Worm (Caenorhabditis elegans) whole organism, L2 larva: ENCODE results near the gene F43G6.4.
A peak's percentile ranks its signal among the peaks of the same experiment; 100 is the strongest.

Experiments
- F13H6.1 ChIP-seq: sonication (generic microtip); optimal IDR thresholded peaks from 2 replicates; lab custom pipeline; 2016; ENCODE audit warnings: missing genetic modification characterization, missing compliant biosample characterization
- R02D3.7 ChIP-seq: fragments of 150-350 bp; optimal IDR thresholded peaks from 2 replicates; lab custom pipeline; 2014; ENCODE audit warnings: missing biosample characterization, missing genetic modification characterization
- Y55F3AM.14 ChIP-seq: fragments of 200-800 bp; sonication (Bioruptor generic); optimal IDR thresholded peaks from 2 replicates; lab custom pipeline; 2018; ENCODE audit warnings: mild to moderate bottlenecking, missing genetic modification characterization, missing compliant biosample characterization
- ZK546.5 ChIP-seq: sonication (generic microtip); optimal IDR thresholded peaks from 2 replicates; lab custom pipeline; 2017; ENCODE audit warnings: missing biosample characterization, missing genetic modification characterization
- alr-1 ChIP-seq: fragments of 150-350 bp; optimal IDR thresholded peaks from 2 replicates; lab custom pipeline; 2014; ENCODE audit warnings: missing biosample characterization, missing genetic modification characterization
- aly-2 ChIP-seq: fragments of 150-350 bp; optimal IDR thresholded peaks from 2 replicates; lab custom pipeline; 2014; ENCODE audit warnings: missing biosample characterization, missing genetic modification characterization
- ama-1 ChIP-seq: fragments of 150-350 bp; optimal IDR thresholded peaks from 2 replicates; lab custom pipeline; 2018; ENCODE audit warnings: inconsistent platforms
- blmp-1 ChIP-seq: sonication (generic microtip); optimal IDR thresholded peaks from 2 replicates; lab custom pipeline; 2017; ENCODE audit warnings: missing genetic modification characterization, mild to moderate bottlenecking, missing compliant biosample characterization, antibody characterized with exemption, moderate library complexity; ENCODE audit not compliant: insufficient read depth
- ceh-82 ChIP-seq: fragments of 150-350 bp; optimal IDR thresholded peaks from 2 replicates; lab custom pipeline; 2014; ENCODE audit warnings: missing biosample characterization, missing genetic modification characterization
- dmd-4 ChIP-seq: sonication (generic microtip); optimal IDR thresholded peaks from 2 replicates; lab custom pipeline; 2017; ENCODE audit warnings: missing biosample characterization, missing genetic modification characterization
- egl-27 ChIP-seq: sonication (generic microtip); optimal IDR thresholded peaks from 3 replicates; lab custom pipeline; 2017; ENCODE audit warnings: missing biosample characterization, missing genetic modification reagents, missing genetic modification characterization
- elt-1 ChIP-seq: fragments of 150-350 bp; optimal IDR thresholded peaks from 2 replicates; lab custom pipeline; 2014; ENCODE audit warnings: missing biosample characterization, missing genetic modification characterization
- elt-3 ChIP-seq: sonication (generic microtip); optimal IDR thresholded peaks from 2 replicates; lab custom pipeline; 2017; ENCODE audit warnings: missing biosample characterization, missing genetic modification characterization
- fos-1 ChIP-seq: fragments of 150-350 bp; optimal IDR thresholded peaks from 2 replicates; lab custom pipeline; 2014; ENCODE audit warnings: missing biosample characterization, missing genetic modification characterization
- gmeb-1 ChIP-seq: fragments of 150-350 bp; optimal IDR thresholded peaks from 2 replicates; lab custom pipeline; 2014; ENCODE audit warnings: missing biosample characterization, missing genetic modification characterization
- lin-11 ChIP-seq: fragments of 150-350 bp; sonication (generic microtip); optimal IDR thresholded peaks from 2 replicates; lab custom pipeline; 2014; ENCODE audit warnings: missing biosample characterization, missing genetic modification characterization, inconsistent platforms, mixed read lengths
- lin-13 ChIP-seq: fragments of 150-350 bp; optimal IDR thresholded peaks from 2 replicates; lab custom pipeline; 2014; ENCODE audit warnings: missing biosample characterization, missing genetic modification reagents, missing genetic modification characterization
- mab-5 ChIP-seq: fragments of 150-350 bp; optimal IDR thresholded peaks from 2 replicates; lab custom pipeline; 2014; ENCODE audit warnings: missing biosample characterization, missing genetic modification characterization
- mbf-1 ChIP-seq: sonication (generic microtip); optimal IDR thresholded peaks from 2 replicates; lab custom pipeline; 2017; ENCODE audit warnings: missing biosample characterization, missing genetic modification characterization
- mdl-1 ChIP-seq, 2 experiments: fragments of 150-350 bp in 1 of 2; sonication (generic microtip) in 1 of 2; optimal IDR thresholded peaks; 2 replicates each; lab custom pipeline; 2017; ENCODE audit warnings: missing biosample characterization in 2 of 2, missing genetic modification characterization in 2 of 2
- nhr-11 ChIP-seq: fragments of 150-350 bp; optimal IDR thresholded peaks from 2 replicates; lab custom pipeline; 2014; ENCODE audit warnings: missing biosample characterization, missing genetic modification characterization
- nhr-129 ChIP-seq: fragments of 150-350 bp; optimal IDR thresholded peaks from 2 replicates; lab custom pipeline; 2014; ENCODE audit warnings: missing biosample characterization, missing genetic modification characterization
- nhr-21 ChIP-seq: fragments of 150-350 bp; optimal IDR thresholded peaks from 2 replicates; lab custom pipeline; 2014; ENCODE audit warnings: missing biosample characterization, missing genetic modification characterization
- nhr-23 ChIP-seq: fragments of 150-350 bp; optimal IDR thresholded peaks from 2 replicates; lab custom pipeline; 2014; ENCODE audit warnings: missing biosample characterization, missing genetic modification reagents, missing genetic modification characterization
- nhr-25 ChIP-seq: fragments of 150-350 bp; sonication (generic microtip); optimal IDR thresholded peaks from 3 replicates; lab custom pipeline; 2014; ENCODE audit warnings: missing biosample characterization, missing genetic modification characterization
- nhr-6 ChIP-seq: fragments of 150-350 bp; optimal IDR thresholded peaks from 2 replicates; lab custom pipeline; 2014; ENCODE audit warnings: missing biosample characterization, missing genetic modification characterization
- nhr-77 ChIP-seq: fragments of 150-350 bp; optimal IDR thresholded peaks from 2 replicates; lab custom pipeline; 2014; ENCODE audit warnings: missing biosample characterization, missing genetic modification characterization
- skn-1 ChIP-seq: sonication (generic microtip); optimal IDR thresholded peaks from 2 replicates; lab custom pipeline; 2017; ENCODE audit warnings: missing biosample characterization, missing genetic modification characterization
- sma-3 ChIP-seq: sonication (generic microtip); optimal IDR thresholded peaks from 2 replicates; lab custom pipeline; 2016; ENCODE audit warnings: missing genetic modification reagents, missing genetic modification characterization, missing compliant biosample characterization
- sma-9 ChIP-seq, 2 experiments: fragments of 150-350 bp in 1 of 2; sonication (generic microtip) in 1 of 2; optimal IDR thresholded peaks; 2 replicates each; lab custom pipeline; 2014 to 2016; ENCODE audit warnings: missing genetic modification characterization in 2 of 2, mild to moderate bottlenecking in 1 of 2, missing biosample characterization in 1 of 2, missing compliant biosample characterization in 1 of 2, missing genetic modification reagents in 1 of 2, moderate library complexity in 1 of 2
- snpc-4 ChIP-seq: fragments of 150-350 bp; optimal IDR thresholded peaks from 2 replicates; lab custom pipeline; 2014; ENCODE audit warnings: missing biosample characterization, missing genetic modification characterization
- unc-39 ChIP-seq: fragments of 150-350 bp; optimal IDR thresholded peaks from 2 replicates; lab custom pipeline; 2014; ENCODE audit warnings: missing biosample characterization, missing genetic modification characterization
- unc-62 ChIP-seq: fragments of 150-350 bp; optimal IDR thresholded peaks from 2 replicates; lab custom pipeline; 2014; ENCODE audit warnings: missing biosample characterization, missing genetic modification reagents, missing genetic modification characterization
- zag-1 ChIP-seq: fragments of 150-350 bp; optimal IDR thresholded peaks from 2 replicates; lab custom pipeline; 2014; ENCODE audit warnings: missing biosample characterization, missing genetic modification characterization
- ztf-1 ChIP-seq: fragments of 200-800 bp; sonication (Bioruptor generic); conservative IDR thresholded peaks from 2 replicates; pipeline ENCODE4 v1.3.6; 2022; ENCODE audit warnings: missing genetic modification characterization, missing compliant biosample characterization
- ztf-11 ChIP-seq: sonication (generic microtip); optimal IDR thresholded peaks from 2 replicates; lab custom pipeline; 2017; ENCODE audit warnings: missing biosample characterization, missing genetic modification characterization
- ztf-4 ChIP-seq: fragments of 150-350 bp; optimal IDR thresholded peaks from 2 replicates; lab custom pipeline; 2014; ENCODE audit warnings: missing biosample characterization, missing genetic modification characterization

Gene F43G6.4

DNA sequence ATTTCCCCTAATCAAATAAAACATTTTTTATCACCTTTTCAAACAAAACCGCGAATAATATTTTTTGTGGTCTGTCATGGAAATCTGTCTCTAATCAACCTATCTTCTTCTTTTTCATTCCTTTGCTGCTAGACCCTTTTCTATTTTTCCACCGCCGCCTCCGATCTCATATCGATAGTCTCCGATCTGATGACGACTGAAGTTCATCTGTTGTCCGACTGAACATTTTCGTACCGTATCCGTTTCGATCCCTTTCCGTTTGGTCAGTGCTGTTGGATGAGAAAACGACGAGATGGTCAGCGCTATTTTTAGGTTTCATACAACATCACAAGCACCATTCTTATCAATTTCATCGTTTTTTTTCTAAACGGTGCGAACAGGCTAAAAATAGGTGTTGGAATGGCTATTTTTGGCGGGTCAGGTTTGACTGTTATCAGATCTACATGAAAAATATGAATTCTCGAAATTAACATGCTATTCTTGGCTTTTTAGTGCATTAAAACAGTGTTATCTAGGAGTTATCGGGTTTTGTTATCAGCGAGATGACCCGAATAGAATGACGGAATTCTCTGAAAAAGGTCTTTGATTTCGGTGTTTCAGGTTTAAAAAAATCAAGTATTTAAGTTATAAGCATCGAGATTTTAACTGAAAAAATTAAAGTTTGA lies 46.1 kb downstream of the F43G6.4 start (continued):
- peak; percentile 94 for TF ChIP-seq sma-9 (GFP tag; optimal IDR thresholded peaks at IDR 0.05; lab: Kevin White, UChicago)
- peak; percentile 35 for TF ChIP-seq sma-9 (tag; optimal IDR thresholded peaks at IDR 0.05; lab: Kevin White, UChicago)
- TF ChIP-seq nhr-23 = no peak
- no peak for TF ChIP-seq unc-62 (GFP tag; lab: Kevin White, UChicago)
- no peak for TF ChIP-seq alr-1 (tag; lab: Kevin White, UChicago)
- peak; percentile 46 for TF ChIP-seq egl-27 (tag; lab: Kevin White, UChicago)
- TF ChIP-seq lin-13 (GFP tag; lab: Kevin White, UChicago) = no peak
- no peak for TF ChIP-seq dmd-4 (tag; lab: Kevin White, UChicago)
- no peak for TF ChIP-seq R02D3.7 (tag; lab: Kevin White, UChicago)
- peak; percentile 18 for TF ChIP-seq F13H6.1 (tag; lab: Kevin White, UChicago)
- peak; percentile 20 for TF ChIP-seq nhr-25 (tag; lab: Kevin White, UChicago)
- no peak for TF ChIP-seq ama-1 (lab: Kevin White, UChicago)
- TF ChIP-seq mbf-1 (tag; lab: Kevin White, UChicago) = no peak
- TF ChIP-seq ztf-1 (GFP tag; lab: Robert Waterston, UW) = no peak
- no peak for TF ChIP-seq skn-1 (tag; lab: Kevin White, UChicago)
- TF ChIP-seq nhr-77 (tag; lab: Kevin White, UChicago) = no peak
- no peak for TF ChIP-seq ztf-11 (tag; lab: Kevin White, UChicago)
- no peak for TF ChIP-seq lin-11 (tag; lab: Kevin White, UChicago)
- no peak for TF ChIP-seq elt-3 (tag; lab: Kevin White, UChicago)
- TF ChIP-seq ZK546.5 (tag; lab: Kevin White, UChicago) = no peak
- no peak for TF ChIP-seq nhr-6 (tag; lab: Kevin White, UChicago)
- TF ChIP-seq fos-1 (tag; lab: Kevin White, UChicago) = peak; percentile 15
- no peak for TF ChIP-seq aly-2
- no peak for TF ChIP-seq gmeb-1

- TF ChIP-seq unc-39 (tag; lab: Kevin White, UChicago) (no peak), alr-1 (tag; lab: Kevin White, UChicago) (no peak), nhr-25 (tag; lab: Kevin White, UChicago) (peak; percentile 77), nhr-21 (tag; lab: Kevin White, UChicago) (peak; percentile 79), ztf-1 (GFP tag; lab: Robert Waterston, UW) (no peak), elt-3 (tag; lab: Kevin White, UChicago) (no peak), egl-27 (tag; lab: Kevin White, UChicago) (peak; percentile 24), mdl-1 (tag; optimal IDR thresholded peaks at IDR 0.05; lab: Kevin White, UChicago) (peak in 1 of 2 experiments; percentile 16), Y55F3AM.14 (no peak), blmp-1 (tag; lab: Kevin White, UChicago) (peak; percentile 5), nhr-11 (tag; lab: Kevin White, UChicago) (no peak), elt-1 (tag; lab: Kevin White, UChicago) (no peak), sma-9 (GFP tag; optimal IDR thresholded peaks at IDR 0.05; lab: Kevin White, UChicago) (peak; percentile 95), sma-9 (tag; optimal IDR thresholded peaks at IDR 0.05; lab: Kevin White, UChicago) (no peak), nhr-129 (tag; lab: Kevin White, UChicago) (no peak), nhr-6 (tag; lab: Kevin White, UChicago) (no peak), sma-3 (GFP tag; lab: Kevin White, UChicago) (peak; percentile 66), fos-1 (tag; lab: Kevin White, UChicago) (no peak)
Observed at ce11 chrII:11838353-11838752, 47.8 kb downstream of the F43G6.4 start.

DNA sequence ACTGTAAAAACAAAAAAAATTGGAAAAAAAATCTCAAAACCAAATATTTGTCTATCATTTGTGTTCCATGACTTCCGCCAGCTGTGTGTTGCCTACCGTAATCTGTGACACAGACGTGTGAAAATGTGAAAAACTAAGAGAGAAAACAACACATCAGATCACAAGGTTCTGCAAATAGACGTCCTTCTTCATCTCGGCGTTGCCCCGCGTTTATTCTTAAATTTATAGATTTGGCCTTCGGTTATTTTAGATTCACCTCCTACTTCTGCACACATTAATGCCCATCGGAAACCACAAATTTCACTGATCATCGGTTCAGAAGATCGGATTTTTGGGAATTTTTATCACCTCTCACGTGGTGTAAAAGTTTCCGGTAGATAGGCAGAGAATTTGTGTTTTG lies 48.6 kb downstream of the F43G6.4 start:
- peak; percentile 53 for TF ChIP-seq nhr-25 (tag; lab: Kevin White, UChicago)
- no peak for TF ChIP-seq nhr-21 (tag; lab: Kevin White, UChicago)
- no peak for TF ChIP-seq lin-13 (GFP tag; lab: Kevin White, UChicago)
- TF ChIP-seq sma-9 (GFP tag; optimal IDR thresholded peaks at IDR 0.05; lab: Kevin White, UChicago) = peak; percentile 46
- TF ChIP-seq sma-9 (tag; optimal IDR thresholded peaks at IDR 0.05; lab: Kevin White, UChicago) = no peak

- TF ChIP-seq aly-2 (no peak), elt-3 (tag; lab: Kevin White, UChicago) (no peak), snpc-4 (tag; lab: Kevin White, UChicago) (peak; percentile 57), ceh-82 (no peak), zag-1 (tag; lab: Kevin White, UChicago) (no peak), mab-5 (tag; lab: Kevin White, UChicago) (no peak), nhr-21 (tag; lab: Kevin White, UChicago) (peak; percentile 28), lin-13 (GFP tag; lab: Kevin White, UChicago) (no peak), ztf-4 (tag; lab: Kevin White, UChicago) (no peak), nhr-6 (tag; lab: Kevin White, UChicago) (no peak), sma-3 (GFP tag; lab: Kevin White, UChicago) (peak; percentile 55), unc-39 (tag; lab: Kevin White, UChicago) (no peak)
Observed at ce11 chrII:11841653-11842052, 51.1 kb downstream of the F43G6.4 start.
